Fruit fly (Drosophila melanogaster): ENCODE measurements around the gene Coq7.
A peak's percentile ranks its signal among the peaks of the same experiment; 100 is the strongest.

DNA sequence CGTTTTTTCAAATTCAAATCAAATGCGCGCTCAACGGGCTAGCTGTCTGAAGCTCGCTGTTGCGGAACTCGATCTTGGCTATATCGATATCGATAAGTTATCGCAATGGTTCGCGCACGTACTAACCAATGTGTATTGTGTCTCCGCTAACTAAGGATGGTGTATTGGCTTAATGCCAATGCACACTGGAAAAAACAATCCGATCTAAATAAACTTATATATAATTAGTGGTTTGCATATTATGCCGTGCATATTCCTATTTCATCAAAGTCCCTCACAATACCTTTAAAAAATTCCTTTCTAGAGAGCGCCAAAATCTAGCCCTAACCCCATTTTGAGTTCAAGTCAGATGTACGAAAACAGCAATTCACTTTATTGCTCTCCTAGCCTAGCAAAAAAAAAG lies 29.8 kb upstream of the Coq7 start:
- TF ChIP-seq Jra (GFP tag; optimal IDR thresholded peaks at IDR 0.05) (no peak), psq (GFP tag; optimal IDR thresholded peaks at IDR 0.05) (no peak), usp (GFP tag; optimal IDR thresholded peaks at IDR 0.05) (no peak), h (GFP tag; optimal IDR thresholded peaks at IDR 0.05) (peak; percentile 48), pan (optimal IDR thresholded peaks at IDR 0.05) (no peak), lola (GFP tag; optimal IDR thresholded peaks at IDR 0.05) (no peak), sv (GFP tag; optimal IDR thresholded peaks at IDR 0.05) (peak; percentile 39), fru (GFP tag; optimal IDR thresholded peaks at IDR 0.05) (peak; percentile 41)
